Worm (Caenorhabditis elegans): Measurements from ENCODE around the gene C49H3.6.

The C49H3.6 gene

DNA sequence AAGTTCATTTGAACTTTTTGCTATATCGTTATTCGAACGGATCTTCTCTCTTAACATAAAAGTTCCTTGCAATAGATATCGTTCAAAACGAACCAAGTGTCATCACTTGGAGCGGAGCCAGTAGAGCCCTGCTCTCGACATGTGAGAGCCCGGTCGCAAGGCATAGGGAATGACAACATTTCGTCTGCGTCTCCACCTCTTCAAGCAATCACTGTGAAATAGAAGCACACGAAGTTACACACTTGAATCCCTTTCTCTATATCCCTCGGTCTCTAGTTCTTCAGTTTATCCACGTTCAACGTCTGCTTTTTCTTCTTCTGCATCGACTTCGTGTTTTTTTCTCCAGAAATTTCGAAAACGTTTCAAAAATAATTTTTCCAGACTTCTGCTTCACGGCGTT, at the start of gene C49H3.6:
Gene C49H3.6, plus strand, starts transcription at position 380 of the 400 bp plus-strand sequence.
- peak; percentile 38 for TF ChIP-seq ceh-22 (tag; optimal IDR thresholded peaks at IDR 0.05)
- TF ChIP-seq madf-2 (tag; optimal IDR thresholded peaks at IDR 0.05), result no peak
- TF ChIP-seq unc-55 (GFP tag; optimal IDR thresholded peaks at IDR 0.05), result peak; percentile 22
- peak; percentile 44 for TF ChIP-seq hlh-30 (tag; optimal IDR thresholded peaks at IDR 0.05; ENCODE audit: insufficient read depth)
- peak; percentile 8 for TF ChIP-seq unc-42 (tag; optimal IDR thresholded peaks at IDR 0.05)
- TF ChIP-seq pax-1 (tag; optimal IDR thresholded peaks at IDR 0.05), result no peak
- TF ChIP-seq nfya-1 (tag; optimal IDR thresholded peaks at IDR 0.05), result peak; percentile 26
- peak; percentile 19 for TF ChIP-seq ceh-31 (tag; optimal IDR thresholded peaks at IDR 0.05)
- no peak for TF ChIP-seq eyg-1 (tag; optimal IDR thresholded peaks at IDR 0.05)

DNA sequence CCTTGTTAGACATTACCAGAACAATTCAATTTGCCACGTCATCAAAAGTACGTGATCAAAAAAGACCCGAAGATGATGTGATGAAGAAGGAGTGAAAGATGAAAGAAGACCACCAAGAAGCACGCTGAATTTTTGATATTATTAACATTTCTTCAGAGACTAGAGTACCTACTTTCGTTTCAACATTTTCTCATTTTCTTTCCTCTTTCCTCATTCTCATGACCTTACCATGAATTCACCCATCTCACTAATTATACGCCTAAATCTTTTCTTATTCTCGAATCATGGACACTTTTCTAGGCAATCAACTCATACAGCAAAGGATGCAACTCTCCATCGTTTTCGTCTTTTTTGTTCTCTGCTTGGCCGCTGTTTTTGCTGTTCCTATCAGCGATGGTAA, 34.9 kb upstream of the C49H3.6 start, which contains the start of gene flp-10:
Gene flp-10, plus strand, starts transcription at position 301 of the 400 bp plus-strand sequence.
- TF ChIP-seq ceh-48 (tag; optimal IDR thresholded peaks at IDR 0.05), result no peak
- no peak for TF ChIP-seq T23F11.4 (GFP tag; optimal IDR thresholded peaks at IDR 0.05)
- no peak for TF ChIP-seq ceh-9 (tag; optimal IDR thresholded peaks at IDR 0.05)
- TF ChIP-seq fkh-10 (GFP tag; optimal IDR thresholded peaks at IDR 0.05), result no peak
- no peak for TF ChIP-seq sox-4 (tag; optimal IDR thresholded peaks at IDR 0.05)
- TF ChIP-seq nfya-1 (tag; optimal IDR thresholded peaks at IDR 0.05), result no peak
- no peak for TF ChIP-seq hlh-13 (GFP tag; optimal IDR thresholded peaks at IDR 0.05)
- TF ChIP-seq ets-4 (tag; optimal IDR thresholded peaks at IDR 0.05), result no peak
- no peak for TF ChIP-seq ceh-6 (GFP tag; optimal IDR thresholded peaks at IDR 0.05)
- TF ChIP-seq ceh-14 (tag; optimal IDR thresholded peaks at IDR 0.05), result no peak
- no peak for TF ChIP-seq ceh-24 (tag; optimal IDR thresholded peaks at IDR 0.05)
- TF ChIP-seq nhr-11 (tag; optimal IDR thresholded peaks at IDR 0.05), result no peak
- no peak for TF ChIP-seq mec-3 (tag; optimal IDR thresholded peaks at IDR 0.05; ENCODE audit: borderline replicate concordance)

DNA sequence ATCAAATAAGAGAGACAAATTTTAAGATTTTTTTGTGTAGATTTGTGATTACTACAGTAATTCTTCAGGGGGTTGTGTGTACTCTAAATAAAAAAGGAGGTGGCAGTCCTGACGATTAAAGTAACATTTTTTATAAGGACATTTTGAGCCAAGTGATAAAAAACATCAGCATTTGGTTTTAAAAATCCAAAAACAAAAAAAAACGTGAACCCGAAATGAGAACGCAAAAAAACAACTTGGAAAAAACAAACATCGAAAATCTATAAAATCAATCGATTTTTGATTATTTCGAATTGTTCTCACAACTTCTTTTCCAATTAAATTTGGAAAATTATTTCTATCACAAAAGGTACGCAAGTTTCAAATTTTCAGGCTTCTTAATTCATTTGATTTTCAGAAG, 33.1 kb upstream of the C49H3.6 start, which contains the start of gene T06C10.3:
Gene T06C10.3, plus strand, starts transcription at position 301 of the 400 bp plus-strand sequence.
- TF ChIP-seq hlh-13 (GFP tag; optimal IDR thresholded peaks at IDR 0.05) (no peak), ceh-45 (GFP tag; IDR thresholded peaks at IDR 0.05) (no peak), ceh-22 (tag; optimal IDR thresholded peaks at IDR 0.05) (no peak), zip-5 (tag; optimal IDR thresholded peaks at IDR 0.05) (no peak), ceh-9 (tag; optimal IDR thresholded peaks at IDR 0.05) (no peak), tbx-7 (tag; optimal IDR thresholded peaks at IDR 0.05) (no peak), fkh-10 (GFP tag; optimal IDR thresholded peaks at IDR 0.05) (no peak)

DNA sequence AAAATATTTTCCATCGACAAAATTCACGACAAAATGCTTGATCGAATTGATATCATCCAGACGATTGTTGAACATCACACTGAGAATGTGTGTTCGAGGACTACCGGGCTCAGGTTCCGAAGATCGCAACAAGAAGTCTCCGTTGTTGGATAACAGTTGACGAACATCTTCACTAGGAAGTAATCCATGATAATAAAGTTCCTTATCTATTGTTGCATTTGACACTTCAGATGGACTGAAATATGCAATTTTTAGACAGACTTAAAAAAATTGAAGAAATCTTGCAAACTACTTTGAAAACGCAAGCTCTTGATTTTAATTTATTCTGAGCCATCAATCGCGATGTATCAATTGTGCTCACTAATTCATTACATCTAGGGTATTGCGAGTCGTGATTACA, 26.3 kb upstream of the C49H3.6 start:
- TF ChIP-seq pat-9 (tag; optimal IDR thresholded peaks at IDR 0.05) (no peak), nhr-11 (tag; optimal IDR thresholded peaks at IDR 0.05) (no peak), nhr-232 (tag; optimal IDR thresholded peaks at IDR 0.05) (no peak), sox-4 (tag; optimal IDR thresholded peaks at IDR 0.05) (no peak), T23F11.4 (GFP tag; optimal IDR thresholded peaks at IDR 0.05) (no peak), pax-1 (tag; optimal IDR thresholded peaks at IDR 0.05) (no peak), ref-2 (tag; optimal IDR thresholded peaks at IDR 0.05) (no peak), ttx-3 (tag; optimal IDR thresholded peaks at IDR 0.05) (no peak), C38D4.7 (GFP tag; optimal IDR thresholded peaks at IDR 0.05) (no peak)

DNA sequence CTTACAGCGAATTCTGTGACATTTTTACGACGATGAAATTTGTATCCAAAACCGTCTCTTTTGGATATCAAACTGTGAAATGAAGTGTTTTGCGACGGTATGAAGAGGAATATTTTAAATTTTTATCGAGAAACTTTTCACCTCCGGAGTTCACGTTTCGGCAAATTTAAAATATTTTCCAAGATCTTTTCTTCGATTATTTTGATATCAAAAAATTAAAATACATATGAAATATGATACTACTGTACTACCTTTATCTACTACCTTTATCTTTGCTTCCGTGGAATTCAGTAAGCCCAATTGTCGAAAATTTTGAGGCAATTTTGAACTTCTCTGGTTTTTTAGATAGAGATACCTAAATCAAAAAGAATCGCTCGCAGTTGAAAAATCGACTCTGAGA, 25.8 kb upstream of the C49H3.6 start, which contains the start of gene kin-26:
Gene kin-26, minus strand, starts transcription at position 101 of the 400 bp plus-strand sequence.
- TF ChIP-seq pha-4 (tag; optimal IDR thresholded peaks at IDR 0.05) (no peak), unc-86 (tag; optimal IDR thresholded peaks at IDR 0.05) (no peak)

DNA sequence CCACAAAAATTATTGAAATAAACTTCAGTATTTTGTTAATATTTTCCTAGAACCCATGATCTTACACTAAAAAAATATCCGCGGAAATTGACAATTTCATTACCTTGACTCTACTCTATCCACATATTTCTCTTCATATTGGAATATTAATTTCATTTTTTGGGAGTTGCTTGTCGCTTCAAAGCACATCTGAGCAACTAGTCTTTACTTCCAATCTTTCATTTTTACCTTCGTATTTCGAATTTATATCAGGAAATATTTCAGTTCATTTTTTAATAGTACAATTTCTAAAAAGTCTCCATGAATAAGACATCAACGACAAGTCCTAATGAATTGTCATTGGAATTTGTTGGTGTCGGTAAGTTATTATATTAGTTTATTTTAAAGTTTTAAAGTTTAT, 24.5 kb upstream of the C49H3.6 start, which contains the start of gene srt-73:
Gene srt-73, plus strand, starts transcription at position 301 of the 400 bp plus-strand sequence.
- TF ChIP-seq ref-2 (tag; optimal IDR thresholded peaks at IDR 0.05) (no peak), hlh-13 (GFP tag; optimal IDR thresholded peaks at IDR 0.05) (no peak), K02D7.2 (tag; optimal IDR thresholded peaks at IDR 0.05) (no peak), ceh-14 (tag; optimal IDR thresholded peaks at IDR 0.05) (no peak), npax-4 (tag; optimal IDR thresholded peaks at IDR 0.05) (no peak), ceh-18 (tag; optimal IDR thresholded peaks at IDR 0.05) (no peak), ceh-30 (tag; optimal IDR thresholded peaks at IDR 0.05) (no peak), mec-3 (tag; optimal IDR thresholded peaks at IDR 0.05; ENCODE audit: borderline replicate concordance) (no peak), unc-42 (tag; optimal IDR thresholded peaks at IDR 0.05) (no peak), ttx-3 (tag; optimal IDR thresholded peaks at IDR 0.05) (no peak), Y22D7AL.16 (tag; optimal IDR thresholded peaks at IDR 0.05) (no peak), madf-2 (tag; optimal IDR thresholded peaks at IDR 0.05) (no peak), elt-2 (tag; optimal IDR thresholded peaks at IDR 0.05) (no peak), fax-1 (tag; optimal IDR thresholded peaks at IDR 0.05) (no peak), odd-2 (tag; optimal IDR thresholded peaks at IDR 0.05) (no peak), ceh-19 (GFP tag; optimal IDR thresholded peaks at IDR 0.05) (no peak), T23F11.4 (GFP tag; optimal IDR thresholded peaks at IDR 0.05) (no peak)

Data from whole organism, late embryonic.